Worm (Caenorhabditis elegans) whole organism, midembryonic: Measurements from ENCODE around the gene B0524.2.
A peak's percentile ranks its signal among the peaks of the same experiment; 100 is the strongest.

Experiments used
- T22C8.4 ChIP-seq: fragments of 200-800 bp; sonication (Bioruptor generic); IDR thresholded peaks from 2 replicates; pipeline ENCODE4 v1.3.6; 2022; ENCODE audit warnings: missing genetic modification characterization, missing compliant biosample characterization
- cog-1 ChIP-seq: sonication (generic microtip); optimal IDR thresholded peaks from 2 replicates; lab custom pipeline; 2016; ENCODE audit warnings: missing genetic modification characterization, missing compliant biosample characterization
- flt-1 ChIP-seq: fragments of 200-800 bp; sonication (Bioruptor generic); IDR thresholded peaks from 2 replicates; pipeline ENCODE4 v1.3.6; 2022; ENCODE audit warnings: missing genetic modification characterization, missing compliant biosample characterization
- klf-2 ChIP-seq: fragments of 200-800 bp; sonication (Bioruptor generic); conservative IDR thresholded peaks from 2 replicates; pipeline ENCODE4 v1.3.6; 2022; ENCODE audit warnings: missing genetic modification reagents, missing genetic modification characterization, missing compliant biosample characterization
- med-1 ChIP-seq: sonication (generic microtip); optimal IDR thresholded peaks from 2 replicates; lab custom pipeline; 2017; ENCODE audit warnings: missing genetic modification characterization, mild to moderate bottlenecking, missing compliant biosample characterization, antibody characterized with exemption, missing genetic modification reagents; ENCODE audit not compliant: insufficient read depth
- ref-1 ChIP-seq: fragments of 200-800 bp; sonication (Bioruptor generic); conservative IDR thresholded peaks from 2 replicates; pipeline ENCODE4 v1.3.6; 2022; ENCODE audit warnings: missing genetic modification reagents, missing genetic modification characterization, missing compliant biosample characterization
- tab-1 ChIP-seq: fragments of 200-800 bp; sonication (Bioruptor generic); IDR thresholded peaks from 2 replicates; pipeline ENCODE4 v1.3.6; 2022; ENCODE audit warnings: missing genetic modification characterization, missing compliant biosample characterization
- ztf-23 ChIP-seq: fragments of 200-800 bp; sonication (Bioruptor generic); IDR thresholded peaks from 2 replicates; pipeline ENCODE4 v1.3.6; 2022; ENCODE audit warnings: missing genetic modification reagents, missing genetic modification characterization, missing compliant biosample characterization
- ztf-29 ChIP-seq: fragments of 200-800 bp; sonication (Bioruptor generic); IDR thresholded peaks from 2 replicates; pipeline ENCODE4 v1.3.6; 2022; ENCODE audit warnings: missing genetic modification reagents, missing genetic modification characterization, missing compliant biosample characterization

The B0524.2 gene

ce11 chrIII:1926456-1926855, 32.6 kb downstream of the B0524.2 start:
- TF ChIP-seq flt-1 (GFP tag; lab: Robert Waterston, UW) (peak; percentile 64; the same call in 1 of the 2 replicates), ztf-23 (no peak), cog-1 (peak; percentile 5)

ce11 chrIII:1927230-1927629, 33.4 kb downstream of the B0524.2 start:
- TF ChIP-seq med-1 (no peak), klf-2 (no peak), T22C8.4 (GFP tag; lab: Robert Waterston, UW) (no peak), cog-1 (no peak), tab-1 (GFP tag; lab: Robert Waterston, UW) (no peak), flt-1 (GFP tag; lab: Robert Waterston, UW) (no peak), ztf-29 (no peak), ztf-23 (no peak), ref-1 (GFP tag; lab: Robert Waterston, UW) (no peak)

ce11 chrIII:1928741-1929499, 35.1 kb downstream of the B0524.2 start:
- TF ChIP-seq flt-1 (GFP tag; lab: Robert Waterston, UW), result no peak
- no peak for TF ChIP-seq med-1
- no peak for TF ChIP-seq ztf-23
- no peak for TF ChIP-seq ztf-29
- TF ChIP-seq ref-1 (GFP tag; lab: Robert Waterston, UW), result no peak
- no peak for TF ChIP-seq tab-1 (GFP tag; lab: Robert Waterston, UW)
- no peak for TF ChIP-seq klf-2
- TF ChIP-seq cog-1, result no peak
- no peak for TF ChIP-seq T22C8.4 (GFP tag; lab: Robert Waterston, UW)

ce11 chrIII:1930714-1931273, 36.9 kb downstream of the B0524.2 start:
- TF ChIP-seq ztf-23 (no peak), ref-1 (GFP tag; lab: Robert Waterston, UW) (no peak), tab-1 (GFP tag; lab: Robert Waterston, UW) (no peak), cog-1 (no peak), klf-2 (no peak), med-1 (no peak), ztf-29 (no peak), T22C8.4 (GFP tag; lab: Robert Waterston, UW) (no peak), flt-1 (GFP tag; lab: Robert Waterston, UW) (no peak)

- TF ChIP-seq med-1 (no peak), ztf-23 (no peak), klf-2 (no peak), cog-1 (no peak), flt-1 (GFP tag; lab: Robert Waterston, UW) (no peak), T22C8.4 (GFP tag; lab: Robert Waterston, UW) (no peak), ztf-29 (no peak), tab-1 (GFP tag; lab: Robert Waterston, UW) (no peak), ref-1 (GFP tag; lab: Robert Waterston, UW) (no peak)
Observed at ce11 chrIII:1931509-1931908, 37.7 kb downstream of the B0524.2 start.

- TF ChIP-seq cog-1 (no peak), T22C8.4 (GFP tag; lab: Robert Waterston, UW) (no peak), ztf-29 (no peak), tab-1 (GFP tag; lab: Robert Waterston, UW) (no peak; the same call in 1 of the 2 replicates), med-1 (no peak), klf-2 (no peak), ref-1 (GFP tag; lab: Robert Waterston, UW) (no peak), ztf-23 (no peak), flt-1 (GFP tag; lab: Robert Waterston, UW) (no peak)
Observed at ce11 chrIII:1932018-1932417, 38.2 kb downstream of the B0524.2 start.

ce11 chrIII:1934141-1934540, 40.3 kb downstream of the B0524.2 start:
- TF ChIP-seq ztf-29 (no peak), ztf-23 (no peak), flt-1 (GFP tag; lab: Robert Waterston, UW) (no peak), cog-1 (no peak), tab-1 (GFP tag; lab: Robert Waterston, UW) (no peak), med-1 (no peak), klf-2 (no peak), ref-1 (GFP tag; lab: Robert Waterston, UW) (no peak), T22C8.4 (GFP tag; lab: Robert Waterston, UW) (no peak)

ce11 chrIII:1937879-1938438, 44.1 kb downstream of the B0524.2 start:
- TF ChIP-seq cog-1 (no peak), T22C8.4 (GFP tag; lab: Robert Waterston, UW) (no peak), tab-1 (GFP tag; lab: Robert Waterston, UW) (no peak), klf-2 (no peak), ztf-29 (no peak), ztf-23 (no peak), ref-1 (GFP tag; lab: Robert Waterston, UW) (no peak), flt-1 (GFP tag; lab: Robert Waterston, UW) (no peak), med-1 (no peak)

DNA sequence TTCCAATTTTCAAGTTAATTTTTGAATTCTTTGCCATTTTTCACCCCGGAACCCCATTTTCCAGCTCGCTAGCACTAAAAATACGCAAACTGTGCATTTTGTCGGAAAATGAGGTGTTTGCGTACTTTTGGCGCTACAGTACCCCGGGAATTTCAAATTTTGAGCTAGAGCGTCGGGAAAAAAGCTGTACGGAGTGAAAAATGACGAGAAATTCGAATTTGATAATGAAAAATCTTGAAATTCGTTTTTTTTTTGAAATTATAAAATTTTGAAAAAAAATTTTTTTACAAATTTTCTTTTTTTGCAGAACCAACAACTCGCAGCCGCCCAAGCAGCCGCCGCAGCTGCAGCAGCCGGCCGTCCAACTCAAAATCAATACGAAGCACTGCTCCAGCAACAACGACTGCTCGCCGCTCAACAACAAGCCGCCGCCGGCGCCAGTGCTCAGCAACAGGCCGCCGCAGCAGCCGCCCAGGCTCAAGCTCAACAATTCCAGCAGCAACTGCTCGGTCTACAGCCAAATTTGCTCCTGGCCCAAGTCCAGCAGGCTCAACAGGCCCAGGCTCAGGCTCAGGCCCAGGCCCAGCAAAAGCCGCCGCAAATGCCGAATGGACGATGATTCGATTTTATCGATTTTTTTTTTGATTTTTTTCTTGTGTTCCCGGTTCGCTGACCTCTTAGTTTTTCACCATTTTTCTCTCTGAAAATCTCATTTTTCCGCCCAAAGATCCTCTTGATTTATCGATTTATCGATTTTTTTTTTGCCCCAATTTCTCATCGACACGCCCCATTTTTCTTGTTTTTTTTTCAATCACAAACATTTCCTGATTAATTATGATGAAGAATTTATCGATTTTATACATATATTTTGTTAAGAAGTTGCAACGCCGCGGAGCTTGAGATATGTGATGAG, 45.1 kb downstream of the B0524.2 start:
- TF ChIP-seq tab-1 (GFP tag; lab: Robert Waterston, UW) (no peak), klf-2 (no peak), med-1 (no peak), T22C8.4 (GFP tag; lab: Robert Waterston, UW) (peak; percentile 87), ref-1 (GFP tag; lab: Robert Waterston, UW) (no peak), ztf-23 (no peak), cog-1 (no peak)
